Worm (Caenorhabditis elegans): Measurements from ENCODE around the gene F55C10.4.
"Not testable (repeated sequence)": the region's sequence is repeated elsewhere in the genome, so short reads cannot be mapped to it uniquely, and the experiment has no call there.

Gene F55C10.4

DNA sequence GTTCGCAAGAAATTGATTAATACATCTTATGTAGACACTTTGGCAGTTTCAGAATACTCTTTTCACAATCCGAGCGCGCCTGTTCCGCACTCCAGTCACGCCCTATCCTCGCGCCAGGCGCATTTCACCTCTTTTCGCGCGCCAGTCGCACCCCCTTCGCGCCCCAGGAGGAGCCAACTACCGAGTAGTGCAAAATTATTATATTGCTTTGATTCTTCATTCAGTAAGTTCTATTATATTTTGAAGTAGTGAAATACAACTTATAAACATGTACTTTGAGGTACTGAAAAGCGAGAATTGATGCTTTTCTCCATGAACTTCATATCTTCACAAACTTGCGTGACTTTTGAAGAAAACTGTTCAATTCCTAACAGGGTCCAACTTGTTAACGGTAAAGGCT is 9.6 kb downstream of the F55C10.4 start, which contains the start of gene nas-18:
Gene nas-18, plus strand, starts transcription at position 301 of the 400 bp plus-strand sequence.
- not testable (repeated sequence) for TF ChIP-seq tbx-2, unc-30, ceh-90 (tag; optimal IDR thresholded peaks at IDR 0.05)

ce11 chrV:11398616-11399015 is 12.1 kb downstream of the F55C10.4 start, which contains the start of gene nas-17:
Gene nas-17 (plus strand): TSS chrV:11398916.
- TF ChIP-seq egl-13 (tag; optimal IDR thresholded peaks at IDR 0.05) = no peak
- TF ChIP-seq nhr-19 (GFP tag; conservative IDR thresholded peaks at IDR 0.05) = no peak
- no peak for TF ChIP-seq ces-1 (GFP tag; optimal IDR thresholded peaks at IDR 0.05)
- no peak for TF ChIP-seq sox-4 (tag; optimal IDR thresholded peaks at IDR 0.05)
- TF ChIP-seq unc-86 (tag; optimal IDR thresholded peaks at IDR 0.05) = no peak
- TF ChIP-seq fkh-4 (tag; optimal IDR thresholded peaks at IDR 0.05; ENCODE audit: borderline replicate concordance) = no peak
- no peak for TF ChIP-seq nhr-47 (tag; optimal IDR thresholded peaks at IDR 0.05)
- no peak for TF ChIP-seq sup-37 (GFP tag; optimal IDR thresholded peaks at IDR 0.05)
- TF ChIP-seq mab-9 (GFP tag; IDR thresholded peaks at IDR 0.05) = no peak
- no peak for TF ChIP-seq ztf-4 (tag; optimal IDR thresholded peaks at IDR 0.05)
- TF ChIP-seq nhr-237 (tag; optimal IDR thresholded peaks at IDR 0.05) = no peak
- TF ChIP-seq nhr-71 (tag; optimal IDR thresholded peaks at IDR 0.05) = no peak
- TF ChIP-seq ceh-88 (GFP tag; IDR thresholded peaks at IDR 0.05) = no peak
- TF ChIP-seq nhr-90 (tag; optimal IDR thresholded peaks at IDR 0.05; ENCODE audit: poor library complexity) = no peak
- no peak for TF ChIP-seq sptf-1 (tag; optimal IDR thresholded peaks at IDR 0.05)
- TF ChIP-seq lin-35 (GFP tag; optimal IDR thresholded peaks at IDR 0.05) = no peak
- no peak for TF ChIP-seq mep-1 (tag; optimal IDR thresholded peaks at IDR 0.05)
- no peak for TF ChIP-seq vab-15 (tag; optimal IDR thresholded peaks at IDR 0.05)
- no peak for TF ChIP-seq lin-13 (GFP tag; optimal IDR thresholded peaks at IDR 0.05)
- TF ChIP-seq egl-27 (tag; optimal IDR thresholded peaks at IDR 0.05) = no peak

DNA sequence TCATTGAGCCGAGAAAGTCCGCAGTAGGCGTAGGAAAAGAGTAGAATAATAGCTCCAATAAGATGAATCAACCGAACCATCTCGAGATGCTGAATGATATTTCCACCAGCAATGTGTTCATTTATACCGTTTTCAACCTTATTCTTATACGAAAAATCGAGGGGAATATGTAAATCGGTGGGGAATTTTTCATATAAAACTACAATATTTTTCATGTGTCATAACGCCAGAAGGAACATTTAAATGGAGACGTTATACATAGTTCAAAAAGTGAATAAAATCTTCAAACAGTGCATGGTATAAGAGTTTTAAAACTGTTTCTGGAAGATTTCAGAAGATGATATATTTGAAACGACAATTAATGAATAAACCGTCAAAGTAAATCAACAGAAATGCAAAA is 16.1 kb downstream of the F55C10.4 start, which contains the start of gene nas-19:
Gene nas-19, minus strand, starts transcription at position 101 of the 400 bp plus-strand sequence.
- TF ChIP-seq aha-1 (tag; optimal IDR thresholded peaks at IDR 0.05) = no peak
- no peak for TF ChIP-seq lin-14 (GFP tag; optimal IDR thresholded peaks at IDR 0.05)
- no peak for TF ChIP-seq lin-35 (GFP tag; optimal IDR thresholded peaks at IDR 0.05)
- no peak for TF ChIP-seq nhr-71 (tag; optimal IDR thresholded peaks at IDR 0.05)
- no peak for TF ChIP-seq efl-1 (optimal IDR thresholded peaks at IDR 0.05)
- TF ChIP-seq efl-1 (GFP tag; optimal IDR thresholded peaks at IDR 0.05 in 1 of 2) = no peak
- TF ChIP-seq pax-3 (tag; optimal IDR thresholded peaks at IDR 0.05) = no peak

ce11 chrV:11403059-11403458 is 16.5 kb downstream of the F55C10.4 start:
- TF ChIP-seq tlp-1 (tag; optimal IDR thresholded peaks at IDR 0.05) (peak; percentile 82), hpl-2 (GFP tag; optimal IDR thresholded peaks at IDR 0.05) (no peak), pax-3 (tag; optimal IDR thresholded peaks at IDR 0.05) (no peak), elt-2 (tag; optimal IDR thresholded peaks at IDR 0.05) (peak; percentile 92), ceh-90 (tag; optimal IDR thresholded peaks at IDR 0.05) (no peak), alr-1 (tag; optimal IDR thresholded peaks at IDR 0.05; ENCODE audit: borderline replicate concordance) (no peak), fkh-10 (GFP tag; optimal IDR thresholded peaks at IDR 0.05) (no peak), pqm-1 (tag; optimal IDR thresholded peaks at IDR 0.05) (peak; percentile 74)

DNA sequence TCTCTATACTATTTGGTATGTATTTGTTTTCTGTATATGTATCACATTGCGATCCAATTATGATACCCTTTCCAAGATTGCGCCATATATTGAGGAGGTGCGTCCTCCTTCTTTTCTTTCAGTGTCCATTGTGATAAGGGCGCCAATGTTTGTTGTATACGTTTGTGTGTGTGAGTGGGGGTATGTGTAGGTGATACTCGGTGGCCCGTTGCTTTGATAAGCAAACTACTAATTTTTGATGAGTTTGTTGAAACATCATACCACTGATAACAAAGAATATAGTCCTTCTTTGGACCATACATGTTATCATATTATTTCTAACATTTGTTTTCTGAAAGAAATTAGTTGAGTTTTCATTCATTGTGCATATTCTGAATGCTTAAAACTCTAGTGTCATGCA is 17.2 kb downstream of the F55C10.4 start:
- TF ChIP-seq efl-1 (optimal IDR thresholded peaks at IDR 0.05) = no peak
- no peak for TF ChIP-seq efl-1 (GFP tag; optimal IDR thresholded peaks at IDR 0.05 in 1 of 2)
- peak in 1 of 2 experiments; percentile 20 for TF ChIP-seq lin-35 (GFP tag; optimal IDR thresholded peaks at IDR 0.05)
- TF ChIP-seq elt-2 (tag; optimal IDR thresholded peaks at IDR 0.05) = peak; percentile 90
- TF ChIP-seq nhr-237 (tag; optimal IDR thresholded peaks at IDR 0.05) = no peak
- TF ChIP-seq pqm-1 (tag; optimal IDR thresholded peaks at IDR 0.05) = peak; percentile 52
